1 fruit fly cellular context compared by ENCODE assay signal in genomic region chr3R:21296038-21296727, dm6.
TF ChIP-seq lines count a peak whose summit lies in the region.

No protein-coding gene starts in this region.

TF ChIP-seq in whole organism, embryonic, 481 proteins besides CTCF, POLR2A, EP300 and RAD21 (continued from another document and continues in another):
- TF ChIP-seq lmd (GFP tag; IDR thresholded peaks at IDR 0.05; lab: Robert Waterston, UW) (no peak), ken (GFP tag; IDR thresholded peaks at IDR 0.05; lab: Robert Waterston, UW) (no peak), Elba2 (GFP tag; optimal IDR thresholded peaks at IDR 0.05; lab: Kevin White, UChicago) (no peak), Bteb2 (GFP tag; optimal IDR thresholded peaks at IDR 0.05; lab: Kevin White, UChicago) (peak; percentile 71), jigr1 (GFP tag; IDR thresholded peaks at IDR 0.05; lab: Robert Waterston, UW) (no peak), Mrtf (GFP tag; IDR thresholded peaks at IDR 0.05; lab: Robert Waterston, UW) (no peak), row (GFP tag; IDR thresholded peaks at IDR 0.05; lab: Robert Waterston, UW) (no peak), CG15269 (tag; optimal IDR thresholded peaks at IDR 0.05; lab: Kevin White, UChicago) (peak; percentile 91), CG15696 (tag; optimal IDR thresholded peaks at IDR 0.05; lab: Kevin White, UChicago) (peak; percentile 73), az2 (GFP tag; optimal IDR thresholded peaks at IDR 0.05; lab: Kevin White, UChicago) (peak; percentile 80), Dad (GFP tag; optimal IDR thresholded peaks at IDR 0.05; lab: Kevin White, UChicago) (no peak), bsh (GFP tag; optimal IDR thresholded peaks at IDR 0.05; lab: Kevin White, UChicago) (peak; percentile 85 to 89), HmgD (GFP tag; optimal IDR thresholded peaks at IDR 0.05; lab: Kevin White, UChicago) (peak; percentile 74), slbo (GFP tag; IDR thresholded peaks at IDR 0.05; lab: Robert Waterston, UW) (no peak), lab (GFP tag; optimal IDR thresholded peaks at IDR 0.05; lab: Kevin White, UChicago) (peak; percentile 93), CG10147 (GFP tag; optimal IDR thresholded peaks at IDR 0.05; lab: Kevin White, UChicago) (peak; percentile 93), CG5180 (GFP tag; optimal IDR thresholded peaks at IDR 0.05; lab: Kevin White, UChicago) (peak; percentile 73), rib (GFP tag; IDR thresholded peaks at IDR 0.05; lab: Robert Waterston, UW) (no peak), al (GFP tag; IDR thresholded peaks at IDR 0.05; lab: Robert Waterston, UW) (no peak), Meics (GFP tag; optimal IDR thresholded peaks at IDR 0.05; lab: Kevin White, UChicago) (peak; percentile 91), bowl (GFP tag; IDR thresholded peaks at IDR 0.05; lab: Robert Waterston, UW) (no peak), BtbVII (GFP tag; optimal IDR thresholded peaks at IDR 0.05; lab: Kevin White, UChicago) (peak; percentile 93), CG11456 (GFP tag; IDR thresholded peaks at IDR 0.05; lab: Robert Waterston, UW) (no peak), sens (GFP tag; lab: Kevin White, UChicago) (peak; percentile 92), E2f1 (GFP tag; IDR thresholded peaks at IDR 0.05; lab: Robert Waterston, UW) (no peak), CG12659 (GFP tag; optimal IDR thresholded peaks at IDR 0.05; lab: Kevin White, UChicago) (peak; percentile 94), CG7963 (GFP tag; IDR thresholded peaks at IDR 0.05; lab: Robert Waterston, UW; ENCODE audit: partially characterized antibody) (no peak), CG17829 (tag; optimal IDR thresholded peaks at IDR 0.05; lab: Kevin White, UChicago) (peak; percentile 87), z (GFP tag; IDR thresholded peaks at IDR 0.05; lab: Robert Waterston, UW) (no peak), CG42726 (GFP tag; IDR thresholded peaks at IDR 0.05; lab: Robert Waterston, UW; ENCODE audit: partially characterized antibody) (no peak), Ada2b (GFP tag; IDR thresholded peaks at IDR 0.05; lab: Robert Waterston, UW) (no peak), CG8281 (tag; optimal IDR thresholded peaks at IDR 0.05; lab: Kevin White, UChicago) (peak; percentile 74), HmgZ (tag; optimal IDR thresholded peaks at IDR 0.05; lab: Kevin White, UChicago) (peak; percentile 90), CG6791 (GFP tag; IDR thresholded peaks at IDR 0.05; lab: Robert Waterston, UW; ENCODE audit: partially characterized antibody) (no peak), ro (GFP tag; IDR thresholded peaks at IDR 0.05; lab: Robert Waterston, UW) (no peak), HLH3B (GFP tag; IDR thresholded peaks at IDR 0.05; lab: Robert Waterston, UW) (no peak), CG7839 (tag; optimal IDR thresholded peaks at IDR 0.05; lab: Kevin White, UChicago) (peak; percentile 91), CG4404 (GFP tag; IDR thresholded peaks at IDR 0.05; lab: Robert Waterston, UW) (no peak), CG1832 (GFP tag; optimal IDR thresholded peaks at IDR 0.05; lab: Kevin White, UChicago) (peak; percentile 70), CG4707 (GFP tag; optimal IDR thresholded peaks at IDR 0.05; lab: Kevin White, UChicago) (peak; percentile 57), CG10543 (GFP tag; optimal IDR thresholded peaks at IDR 0.05; lab: Kevin White, UChicago) (peak; percentile 86), crp (GFP tag; optimal IDR thresholded peaks at IDR 0.05; lab: Kevin White, UChicago) (peak in 1 of 2 experiments; percentile 46), CG31441 (GFP tag; IDR thresholded peaks at IDR 0.05; lab: Robert Waterston, UW) (no peak), Bdp1 (GFP tag; optimal IDR thresholded peaks at IDR 0.05; lab: Kevin White, UChicago) (peak; percentile 47), Gsc (GFP tag; IDR thresholded peaks at IDR 0.05; lab: Robert Waterston, UW) (no peak), CG12071 (GFP tag; optimal IDR thresholded peaks at IDR 0.05; lab: Kevin White, UChicago) (peak; percentile 79), jumu (GFP tag; optimal IDR thresholded peaks at IDR 0.05; lab: Kevin White, UChicago) (no peak), HHEX (GFP tag; optimal IDR thresholded peaks at IDR 0.05; lab: Kevin White, UChicago) (peak; percentile 80), sr (GFP tag; IDR thresholded peaks at IDR 0.05; lab: Robert Waterston, UW) (no peak), klu (GFP tag; IDR thresholded peaks at IDR 0.05; lab: Robert Waterston, UW) (no peak), CG11247 (GFP tag; IDR thresholded peaks at IDR 0.05; lab: Robert Waterston, UW) (no peak), CG3065 (GFP tag; optimal IDR thresholded peaks at IDR 0.05; lab: Kevin White, UChicago) (peak; percentile 44), CG1529 (GFP tag; optimal IDR thresholded peaks at IDR 0.05; lab: Kevin White, UChicago) (peak; percentile 66), CG3995 (GFP tag; optimal IDR thresholded peaks at IDR 0.05; lab: Kevin White, UChicago) (peak; percentile 61), Hey (tag; optimal IDR thresholded peaks at IDR 0.05; lab: Kevin White, UChicago) (no peak), ssp (GFP tag; IDR thresholded peaks at IDR 0.05; lab: Robert Waterston, UW) (no peak), CG8924 (tag; optimal IDR thresholded peaks at IDR 0.05; lab: Kevin White, UChicago) (peak; percentile 95), Vsx1 (GFP tag; optimal IDR thresholded peaks at IDR 0.05; lab: Kevin White, UChicago) (peak; percentile 15), Dll (GFP tag; IDR thresholded peaks at IDR 0.05; lab: Robert Waterston, UW; ENCODE audit: partially characterized antibody) (no peak), Neu2 (GFP tag; optimal IDR thresholded peaks at IDR 0.05; lab: Kevin White, UChicago; ENCODE audit: borderline replicate concordance) (no peak), YL-1 (GFP tag; optimal IDR thresholded peaks at IDR 0.05; lab: Kevin White, UChicago) (peak; percentile 75), CG13894 (tag; optimal IDR thresholded peaks at IDR 0.05; lab: Kevin White, UChicago) (peak; percentile 91), repo (GFP tag; optimal IDR thresholded peaks at IDR 0.05; lab: Kevin White, UChicago) (peak; percentile 44), CG10209 (GFP tag; optimal IDR thresholded peaks at IDR 0.05; lab: Kevin White, UChicago) (peak; percentile 84), CG8944 (GFP tag; optimal IDR thresholded peaks at IDR 0.05; lab: Kevin White, UChicago) (peak; percentile 44), ci (GFP tag; IDR thresholded peaks at IDR 0.05; lab: Robert Waterston, UW) (no peak), abd-A (tag; optimal IDR thresholded peaks at IDR 0.05; lab: Kevin White, UChicago) (peak; percentile 91), esg (GFP tag; conservative IDR thresholded peaks at IDR 0.05; lab: Robert Waterston, UW) (no peak), CG18476 (GFP tag; optimal IDR thresholded peaks at IDR 0.05; lab: Kevin White, UChicago) (peak; percentile 84), CG14710 (tag; optimal IDR thresholded peaks at IDR 0.05; lab: Kevin White, UChicago) (peak; percentile 84), dan (GFP tag; IDR thresholded peaks at IDR 0.05; lab: Robert Waterston, UW) (no peak), seq (GFP tag; IDR thresholded peaks at IDR 0.05; lab: Robert Waterston, UW) (no peak), pros (GFP tag; optimal IDR thresholded peaks at IDR 0.05; lab: Kevin White, UChicago) (peak; percentile 69), pfk (GFP tag; optimal IDR thresholded peaks at IDR 0.05; lab: Kevin White, UChicago) (peak; percentile 22), dm (GFP tag; optimal IDR thresholded peaks at IDR 0.05; lab: Kevin White, UChicago) (peak; percentile 43), CG4424 (GFP tag; optimal IDR thresholded peaks at IDR 0.05; lab: Kevin White, UChicago) (peak; percentile 88), Spps (tag; optimal IDR thresholded peaks at IDR 0.05; lab: Kevin White, UChicago) (peak; percentile 20), CG6272 (GFP tag; IDR thresholded peaks at IDR 0.05; lab: Robert Waterston, UW) (no peak; the same call in none of the 2 replicates), ftz-f1 (GFP tag; optimal IDR thresholded peaks at IDR 0.05; lab: Kevin White, UChicago) (peak; percentile 72), CG7556 (GFP tag; optimal IDR thresholded peaks at IDR 0.05; lab: Kevin White, UChicago) (peak; percentile 76), CG12236 (GFP tag; optimal IDR thresholded peaks at IDR 0.05; lab: Kevin White, UChicago) (peak; percentile 40), Nf-YC (tag; optimal IDR thresholded peaks at IDR 0.05; lab: Kevin White, UChicago) (peak; percentile 87), wdn (GFP tag; IDR thresholded peaks at IDR 0.05; lab: Robert Waterston, UW) (no peak), wor (GFP tag; IDR thresholded peaks at IDR 0.05; lab: Robert Waterston, UW) (no peak), gce (GFP tag; IDR thresholded peaks at IDR 0.05; lab: Robert Waterston, UW) (no peak), Dip3 (GFP tag; optimal IDR thresholded peaks at IDR 0.05; lab: Kevin White, UChicago) (peak; percentile 75), D19B (GFP tag; optimal IDR thresholded peaks at IDR 0.05; lab: Kevin White, UChicago) (peak; percentile 75), CG12942 (GFP tag; optimal IDR thresholded peaks at IDR 0.05; lab: Kevin White, UChicago) (peak; percentile 84), TFAM (GFP tag; optimal IDR thresholded peaks at IDR 0.05; lab: Kevin White, UChicago) (peak; percentile 58), MBD-R2 (GFP tag; IDR thresholded peaks at IDR 0.05; lab: Robert Waterston, UW) (no peak), en (GFP tag; optimal IDR thresholded peaks at IDR 0.05; lab: Kevin White, UChicago) (no peak), Sry-δ (GFP tag; optimal IDR thresholded peaks at IDR 0.05; lab: Kevin White, UChicago) (peak; percentile 36), hb (GFP tag; IDR thresholded peaks at IDR 0.05; lab: Robert Waterston, UW; ENCODE audit: partially characterized antibody) (no peak), lov (optimal IDR thresholded peaks at IDR 0.05; lab: Kevin White, UChicago) (no peak), lov (GFP tag; IDR thresholded peaks at IDR 0.05; lab: Robert Waterston, UW) (no peak), corto (GFP tag; optimal IDR thresholded peaks at IDR 0.05; lab: Kevin White, UChicago) (peak; percentile 68), CG12744 (GFP tag; optimal IDR thresholded peaks at IDR 0.05; lab: Kevin White, UChicago) (peak; percentile 45), pnt (GFP tag; optimal IDR thresholded peaks at IDR 0.05; lab: Kevin White, UChicago) (no peak), Dip2 (GFP tag; IDR thresholded peaks at IDR 0.05; lab: Robert Waterston, UW) (no peak), bbx (GFP tag; IDR thresholded peaks at IDR 0.05; lab: Robert Waterston, UW; ENCODE audit: partially characterized antibody) (no peak), Poxn (GFP tag; IDR thresholded peaks at IDR 0.05; lab: Robert Waterston, UW) (no peak), CG15514 (GFP tag; optimal IDR thresholded peaks at IDR 0.05; lab: Kevin White, UChicago) (peak; percentile 66), ranshi (GFP tag; IDR thresholded peaks at IDR 0.05; lab: Robert Waterston, UW) (no peak), lilli (GFP tag; optimal IDR thresholded peaks at IDR 0.05; lab: Kevin White, UChicago) (peak; percentile 84), CG8359 (GFP tag; optimal IDR thresholded peaks at IDR 0.05; lab: Kevin White, UChicago; ENCODE audit: borderline replicate concordance) (peak; percentile 66), schlank (tag; optimal IDR thresholded peaks at IDR 0.05; lab: Kevin White, UChicago) (peak; percentile 50), CkIIα-i1 (GFP tag; IDR thresholded peaks at IDR 0.05; lab: Robert Waterston, UW) (no peak), tup (GFP tag; optimal IDR thresholded peaks at IDR 0.05; lab: Kevin White, UChicago) (peak; percentile 49), slp2 (GFP tag; optimal IDR thresholded peaks at IDR 0.05; lab: Kevin White, UChicago) (no peak), CG5953 (GFP tag; IDR thresholded peaks at IDR 0.05; lab: Robert Waterston, UW) (no peak), CoRest (tag; optimal IDR thresholded peaks at IDR 0.05; lab: Kevin White, UChicago) (peak; percentile 91), CG14667 (GFP tag; IDR thresholded peaks at IDR 0.05; lab: Robert Waterston, UW) (no peak), CG11398 (GFP tag; optimal IDR thresholded peaks at IDR 0.05; lab: Kevin White, UChicago) (peak; percentile 51), nmo (GFP tag; optimal IDR thresholded peaks at IDR 0.05; lab: Kevin White, UChicago) (peak; percentile 85), NfI (GFP tag; optimal IDR thresholded peaks at IDR 0.05; lab: Kevin White, UChicago) (peak; percentile 90), fd96Cb (tag; optimal IDR thresholded peaks at IDR 0.05; lab: Kevin White, UChicago) (peak; percentile 83), CG2875 (GFP tag; optimal IDR thresholded peaks at IDR 0.05; lab: Kevin White, UChicago) (peak; percentile 8), CG17328 (GFP tag; IDR thresholded peaks at IDR 0.05; lab: Robert Waterston, UW) (no peak), CG34224 (GFP tag; IDR thresholded peaks at IDR 0.05; lab: Robert Waterston, UW; ENCODE audit: partially characterized antibody) (no peak), maf-S (GFP tag; optimal IDR thresholded peaks at IDR 0.05; lab: Kevin White, UChicago) (no peak), CG3838 (GFP tag; optimal IDR thresholded peaks at IDR 0.05; lab: Kevin White, UChicago) (peak; percentile 84), Lpt (GFP tag; optimal IDR thresholded peaks at IDR 0.05; lab: Kevin White, UChicago) (no peak), otp (GFP tag; IDR thresholded peaks at IDR 0.05; lab: Robert Waterston, UW) (no peak), CHES-1-like (GFP tag; optimal IDR thresholded peaks at IDR 0.05; lab: Kevin White, UChicago) (peak; percentile 49), CG14441 (GFP tag; IDR thresholded peaks at IDR 0.05; lab: Robert Waterston, UW) (no peak), CG12104 (GFP tag; optimal IDR thresholded peaks at IDR 0.05; lab: Kevin White, UChicago) (peak; percentile 61), D (optimal IDR thresholded peaks at IDR 0.05; lab: Kevin White, UChicago) (no peak), D (GFP tag; optimal IDR thresholded peaks at IDR 0.05; lab: Kevin White, UChicago) (peak; percentile 71), Hr39 (optimal IDR thresholded peaks at IDR 0.05; lab: Kevin White, UChicago) (no peak), CG8089 (GFP tag; optimal IDR thresholded peaks at IDR 0.05; lab: Kevin White, UChicago) (peak; percentile 27), CG18619 (GFP tag; optimal IDR thresholded peaks at IDR 0.05; lab: Kevin White, UChicago) (peak; percentile 89), ems (GFP tag; optimal IDR thresholded peaks at IDR 0.05; lab: Kevin White, UChicago) (peak; percentile 78), sob (GFP tag; IDR thresholded peaks at IDR 0.05; lab: Robert Waterston, UW) (no peak), CG6175 (GFP tag; IDR thresholded peaks at IDR 0.05; lab: Robert Waterston, UW) (no peak), CG9797 (GFP tag; optimal IDR thresholded peaks at IDR 0.05; lab: Kevin White, UChicago) (no peak), bcd (GFP tag; optimal IDR thresholded peaks at IDR 0.05; lab: Kevin White, UChicago) (peak; percentile 85), Six4 (GFP tag; optimal IDR thresholded peaks at IDR 0.05; lab: Kevin White, UChicago) (peak; percentile 80)
